Worm (Caenorhabditis elegans): ENCODE results near the gene K11D12.14.

Gene K11D12.14

ce11 chrV:5016728-5017127 lies 32.7 kb upstream of the K11D12.14 start:
- TF ChIP-seq Y67H2A.10 (GFP tag; conservative IDR thresholded peaks at IDR 0.05) (no peak), die-1 (tag; optimal IDR thresholded peaks at IDR 0.05) (no peak), pbrm-1 (GFP tag; IDR thresholded peaks at IDR 0.05) (no peak)

- TF ChIP-seq lin-40 (tag; optimal IDR thresholded peaks at IDR 0.05), result no peak
- no peak for TF ChIP-seq dpl-1 (GFP tag; optimal IDR thresholded peaks at IDR 0.05)
- peak; percentile 43 for TF ChIP-seq nhr-80 (tag; optimal IDR thresholded peaks at IDR 0.05)
Measured at ce11 chrV:5018067-5018466, 31.4 kb upstream of the K11D12.14 start.

ce11 chrV:5018810-5019274 lies 30.6 kb upstream of the K11D12.14 start, which contains the start of gene srr-4:
Gene srr-4, plus strand, starts transcription at chrV:5019224.
- TF ChIP-seq sptf-2 (GFP tag; optimal IDR thresholded peaks at IDR 0.05), result no peak
- no peak for TF ChIP-seq zfh-2 (GFP tag; conservative IDR thresholded peaks at IDR 0.05)
- no peak for TF ChIP-seq bed-2 (GFP tag; IDR thresholded peaks at IDR 0.05)
- TF ChIP-seq let-607 (tag; optimal IDR thresholded peaks at IDR 0.05), result no peak
- TF ChIP-seq lin-26 (GFP tag; IDR thresholded peaks at IDR 0.05), result no peak
- no peak for TF ChIP-seq ztf-22 (GFP tag; optimal IDR thresholded peaks at IDR 0.05)
- TF ChIP-seq ceh-58 (GFP tag; IDR thresholded peaks at IDR 0.05), result no peak
- no peak for TF ChIP-seq lag-1 (GFP tag; IDR thresholded peaks at IDR 0.05)
- no peak for TF ChIP-seq unc-62 (GFP tag; optimal IDR thresholded peaks at IDR 0.05)
- TF ChIP-seq ama-1 (optimal IDR thresholded peaks at IDR 0.05), result no peak
- no peak for TF ChIP-seq ama-1 (GFP tag; optimal IDR thresholded peaks at IDR 0.05)
- no peak for TF ChIP-seq mxl-1 (tag; optimal IDR thresholded peaks at IDR 0.05)

- no peak for TF ChIP-seq rpc-1 (optimal IDR thresholded peaks at IDR 0.05)
- no peak for TF ChIP-seq rpc-1 (tag; optimal IDR thresholded peaks at IDR 0.05)
- no peak for TF ChIP-seq cebp-1 (GFP tag; IDR thresholded peaks at IDR 0.05)
- peak; percentile 14 for TF ChIP-seq cebp-1 (tag; optimal IDR thresholded peaks at IDR 0.05)
- no peak for TF ChIP-seq hmg-1.2 (GFP tag; IDR thresholded peaks at IDR 0.05)
- no peak for TF ChIP-seq Y53F4B.3 (GFP tag; IDR thresholded peaks at IDR 0.05)
Measured at ce11 chrV:5023355-5023754, 26.1 kb upstream of the K11D12.14 start.

DNA sequence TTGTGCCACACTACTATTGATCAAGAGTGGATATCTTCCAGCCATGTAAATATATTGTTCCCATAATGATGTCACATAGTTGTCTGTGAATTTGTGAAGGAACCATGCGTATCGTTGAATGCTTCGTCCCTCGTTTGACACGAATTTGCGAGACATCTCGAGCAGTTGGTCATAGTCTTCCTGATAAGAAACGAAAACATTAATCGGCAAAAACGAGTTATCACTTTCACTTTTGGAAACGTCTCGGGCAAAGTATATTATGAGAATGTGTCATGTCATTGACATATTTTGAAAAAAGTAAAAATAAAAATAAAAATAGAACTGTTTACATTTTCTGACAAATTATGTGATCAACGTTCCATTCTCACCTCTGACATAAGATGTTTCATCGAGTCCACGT lies 23.0 kb upstream of the K11D12.14 start:
- TF ChIP-seq dox-1 (GFP tag; IDR thresholded peaks at IDR 0.05) (peak; percentile 46; the same call in 1 of the 2 replicates), nhr-80 (tag; optimal IDR thresholded peaks at IDR 0.05) (peak; percentile 73), unc-62 (GFP tag; optimal IDR thresholded peaks at IDR 0.05) (peak; percentile 32), ets-4 (GFP tag; optimal IDR thresholded peaks at IDR 0.05) (no peak)

ce11 chrV:5027640-5028039 lies 21.8 kb upstream of the K11D12.14 start, which contains the start of gene cpt-4:
Gene cpt-4, minus strand, starts transcription at chrV:5027723.
- TF ChIP-seq tbp1 (GFP tag; optimal IDR thresholded peaks at IDR 0.05) (no peak), bed-2 (GFP tag; IDR thresholded peaks at IDR 0.05) (no peak), cebp-1 (GFP tag; IDR thresholded peaks at IDR 0.05) (no peak), cebp-1 (tag; optimal IDR thresholded peaks at IDR 0.05) (peak; percentile 5), dpl-1 (GFP tag; optimal IDR thresholded peaks at IDR 0.05) (no peak), let-607 (tag; optimal IDR thresholded peaks at IDR 0.05) (no peak), nhr-80 (tag; optimal IDR thresholded peaks at IDR 0.05) (peak; percentile 84), ets-4 (GFP tag; optimal IDR thresholded peaks at IDR 0.05) (peak; percentile 17), dox-1 (GFP tag; IDR thresholded peaks at IDR 0.05) (peak; percentile 55), egrh-3 (GFP tag; IDR thresholded peaks at IDR 0.05) (no peak), ztf-6 (GFP tag; IDR thresholded peaks at IDR 0.05) (no peak), nhr-90 (tag; optimal IDR thresholded peaks at IDR 0.05) (no peak), nhr-179 (tag; optimal IDR thresholded peaks at IDR 0.05) (no peak), ztf-18 (tag; optimal IDR thresholded peaks at IDR 0.05) (no peak)
